Fruit fly (Drosophila melanogaster) whole organism, embryonic: Measurements from ENCODE around the gene Esyt2.

Experiments used
- Bteb2 ChIP-seq: fragments of 200-800 bp; sonication (Bioruptor generic); optimal IDR thresholded peaks from 2 replicates; lab custom pipeline; 2016; ENCODE audit warnings: missing biosample characterization, missing genetic modification characterization
- CG10267 ChIP-seq: fragments of 200-800 bp; sonication (Bioruptor generic); optimal IDR thresholded peaks from 2 replicates; lab custom pipeline; 2018; ENCODE audit warnings: missing biosample characterization, mild to moderate bottlenecking, missing genetic modification characterization, moderate library complexity
- CG10959 ChIP-seq: fragments of 200-800 bp; sonication (Bioruptor generic); IDR thresholded peaks from 2 replicates; pipeline ENCODE4 v1.3.6; 2022; ENCODE audit warnings: missing biosample characterization, missing genetic modification characterization
- CG11093 ChIP-seq: fragments of 200-800 bp; sonication (Bioruptor generic); IDR thresholded peaks from 3 replicates; pipeline ENCODE4 v1.3.6; 2022; ENCODE audit warnings: missing biosample characterization, missing genetic modification characterization
- CG11723 ChIP-seq: fragments of 200-800 bp; sonication (Bioruptor generic); optimal IDR thresholded peaks from 2 replicates; lab custom pipeline; 2017; ENCODE audit warnings: missing biosample characterization, mild to moderate bottlenecking, missing genetic modification characterization
- CG12219 ChIP-seq: fragments of 200-800 bp; sonication (Bioruptor generic); optimal IDR thresholded peaks from 3 replicates; lab custom pipeline; 2018; ENCODE audit warnings: missing biosample characterization, mild to moderate bottlenecking, missing genetic modification characterization
- CG14441 ChIP-seq: fragments of 200-800 bp; sonication (Bioruptor generic); IDR thresholded peaks from 2 replicates; pipeline ENCODE4 v1.3.6; 2022; ENCODE audit warnings: missing biosample characterization, missing genetic modification characterization
- CG1529 ChIP-seq: fragments of 200-800 bp; sonication (Bioruptor generic); optimal IDR thresholded peaks from 3 replicates; lab custom pipeline; 2018; ENCODE audit warnings: missing biosample characterization, missing genetic modification characterization
- CG15514 ChIP-seq: fragments of 200-800 bp; sonication (Bioruptor generic); optimal IDR thresholded peaks from 3 replicates; lab custom pipeline; 2017; ENCODE audit warnings: missing biosample characterization, missing genetic modification characterization, mild to moderate bottlenecking, moderate library complexity, missing genetic modification reagents
- CG1647 ChIP-seq: fragments of 200-800 bp; sonication (Bioruptor generic); optimal IDR thresholded peaks from 3 replicates; lab custom pipeline; 2016; ENCODE audit warnings: missing biosample characterization, missing genetic modification characterization
- CG18011 ChIP-seq: fragments of 200-800 bp; sonication (Bioruptor generic); optimal IDR thresholded peaks from 2 replicates; lab custom pipeline; 2017; ENCODE audit warnings: missing biosample characterization, missing genetic modification characterization, mild to moderate bottlenecking, moderate library complexity, missing genotype
- CG18599 ChIP-seq: fragments of 200-800 bp; sonication (Bioruptor generic); optimal IDR thresholded peaks from 3 replicates; lab custom pipeline; 2017; ENCODE audit warnings: missing biosample characterization, missing genetic modification characterization, mild to moderate bottlenecking, moderate library complexity, missing genetic modification reagents
- CG2202 ChIP-seq: fragments of 200-800 bp; sonication (Bioruptor generic); optimal IDR thresholded peaks from 2 replicates; lab custom pipeline; 2018; ENCODE audit warnings: missing biosample characterization, mild to moderate bottlenecking, missing genetic modification characterization
- CG2678 ChIP-seq: fragments of 200-800 bp; sonication (Bioruptor generic); optimal IDR thresholded peaks from 3 replicates; lab custom pipeline; 2019; ENCODE audit warnings: missing biosample characterization, mild to moderate bottlenecking, missing genetic modification characterization, moderate library complexity
- CG30403 ChIP-seq: fragments of 200-800 bp; sonication (Bioruptor generic); optimal IDR thresholded peaks from 3 replicates; lab custom pipeline; 2016; ENCODE audit warnings: missing biosample characterization, missing genetic modification characterization
- CG31388 ChIP-seq: fragments of 200-800 bp; sonication (Bioruptor generic); optimal IDR thresholded peaks from 2 replicates; lab custom pipeline; 2016; ENCODE audit warnings: missing biosample characterization, missing genetic modification characterization
- CG32767 ChIP-seq: fragments of 200-800 bp; sonication (Bioruptor generic); IDR thresholded peaks from 2 replicates; pipeline ENCODE4 v1.3.6; 2022; ENCODE audit warnings: missing biosample characterization, missing genetic modification characterization
- CG3281 ChIP-seq: fragments of 200-800 bp; sonication (Bioruptor generic); optimal IDR thresholded peaks from 3 replicates; lab custom pipeline; 2017; ENCODE audit warnings: missing biosample characterization, mild to moderate bottlenecking, missing genetic modification characterization
- CG42726 ChIP-seq: fragments of 200-800 bp; sonication (Bioruptor generic); IDR thresholded peaks from 2 replicates; pipeline ENCODE4 v1.3.6; 2022; ENCODE audit warnings: missing biosample characterization, missing genetic modification characterization; ENCODE audit not compliant: partially characterized antibody
- CG6175 ChIP-seq: fragments of 200-800 bp; sonication (Bioruptor generic); IDR thresholded peaks from 3 replicates; pipeline ENCODE4 v1.3.6; 2022; ENCODE audit warnings: missing biosample characterization, missing genetic modification characterization
- CG7556 ChIP-seq: fragments of 200-800 bp; sonication (Bioruptor generic); optimal IDR thresholded peaks from 2 replicates; lab custom pipeline; 2017; ENCODE audit warnings: missing biosample characterization, mild to moderate bottlenecking, missing genetic modification characterization
- CG7786 ChIP-seq: fragments of 200-800 bp; sonication (Bioruptor generic); optimal IDR thresholded peaks from 2 replicates; lab custom pipeline; 2016; ENCODE audit warnings: missing biosample characterization, missing genetic modification characterization
- CG8290 ChIP-seq, 3 experiments: fragments of 200-800 bp; sonication (Bioruptor generic); optimal IDR thresholded peaks; 2 replicates each; lab custom pipeline; 2016 to 2019; ENCODE audit warnings: missing biosample characterization in 3 of 3, missing genetic modification characterization in 3 of 3, mild to moderate bottlenecking in 2 of 3, moderate library complexity in 1 of 3
- CG9609 ChIP-seq: fragments of 200-800 bp; sonication (Bioruptor generic); optimal IDR thresholded peaks from 3 replicates; lab custom pipeline; 2016; ENCODE audit warnings: missing biosample characterization, missing genetic modification characterization
- Gsc ChIP-seq: fragments of 200-800 bp; sonication (Bioruptor generic); IDR thresholded peaks from 2 replicates; pipeline ENCODE4 v1.3.6; 2022; ENCODE audit warnings: missing biosample characterization, missing genetic modification characterization
- HHEX ChIP-seq: fragments of 200-800 bp; sonication (Bioruptor generic); optimal IDR thresholded peaks from 3 replicates; lab custom pipeline; 2017; ENCODE audit warnings: missing biosample characterization, mild to moderate bottlenecking, missing genetic modification characterization, missing genetic modification reagents
- Mrtf ChIP-seq: fragments of 200-800 bp; sonication (Bioruptor generic); IDR thresholded peaks from 3 replicates; pipeline ENCODE4 v1.3.6; 2022; ENCODE audit warnings: missing biosample characterization, missing genetic modification characterization
- NK7.1 ChIP-seq: fragments of 200-800 bp; sonication (Bioruptor generic); optimal IDR thresholded peaks from 3 replicates; lab custom pipeline; 2016; ENCODE audit warnings: missing biosample characterization, missing genetic modification characterization
- Optix ChIP-seq: fragments of 200-800 bp; sonication (Bioruptor generic); IDR thresholded peaks from 3 replicates; pipeline ENCODE4 v1.3.6; 2022; ENCODE audit warnings: missing biosample characterization, missing genetic modification characterization
- Poxn ChIP-seq: fragments of 200-800 bp; sonication (Bioruptor generic); IDR thresholded peaks from 2 replicates; pipeline ENCODE4 v1.3.6; 2022; ENCODE audit warnings: missing biosample characterization, missing genetic modification characterization
- Stat92E ChIP-seq, 3 experiments: fragments of >200 bp in 2 of 3; fragments of 200-800 bp in 1 of 3; sonication (Bioruptor generic) in 1 of 3; optimal IDR thresholded peaks; 2 replicates each; lab custom pipeline; 2017 to 2019; ENCODE audit warnings: missing biosample characterization in 3 of 3, missing genetic modification characterization in 3 of 3, mild to moderate bottlenecking in 1 of 3, moderate library complexity in 1 of 3
- ato ChIP-seq: fragments of 200-800 bp; sonication (Bioruptor generic); IDR thresholded peaks from 2 replicates; pipeline ENCODE4 v1.3.6; 2022; ENCODE audit warnings: missing biosample characterization, missing genetic modification characterization; ENCODE audit not compliant: partially characterized antibody
- bcd ChIP-seq: fragments of 200-800 bp; sonication (Bioruptor generic); optimal IDR thresholded peaks from 2 replicates; lab custom pipeline; 2017; ENCODE audit warnings: missing biosample characterization, mild to moderate bottlenecking, missing genetic modification characterization
- chif ChIP-seq, 2 experiments: fragments of 200-800 bp; sonication (Bioruptor generic); optimal IDR thresholded peaks; 3 replicates each; lab custom pipeline; 2016; ENCODE audit warnings: missing biosample characterization in 2 of 2, missing genetic modification characterization in 2 of 2
- dimm ChIP-seq: fragments of 200-800 bp; sonication (Bioruptor generic); IDR thresholded peaks from 2 replicates; pipeline ENCODE4 v1.3.6; 2022; ENCODE audit warnings: missing biosample characterization, missing genetic modification characterization
- dmrt11E ChIP-seq: fragments of 200-800 bp; sonication (Bioruptor generic); optimal IDR thresholded peaks from 3 replicates; lab custom pipeline; 2018; ENCODE audit warnings: missing biosample characterization, mild to moderate bottlenecking, missing genetic modification characterization, moderate library complexity
- ems ChIP-seq: fragments of 200-800 bp; sonication (Bioruptor generic); optimal IDR thresholded peaks from 3 replicates; lab custom pipeline; 2016; ENCODE audit warnings: missing biosample characterization, missing genetic modification characterization
- gce ChIP-seq: fragments of 200-800 bp; sonication (Bioruptor generic); IDR thresholded peaks from 3 replicates; pipeline ENCODE4 v1.3.6; 2022; ENCODE audit warnings: missing biosample characterization, missing genetic modification characterization
- gfzf ChIP-seq: fragments of 200-800 bp; sonication (Bioruptor generic); optimal IDR thresholded peaks from 2 replicates; lab custom pipeline; 2016; ENCODE audit warnings: missing biosample characterization, mild to moderate bottlenecking, missing genetic modification characterization, moderate library complexity
- jing ChIP-seq: fragments of 200-800 bp; sonication (Bioruptor generic); optimal IDR thresholded peaks from 2 replicates; lab custom pipeline; 2018; ENCODE audit warnings: missing biosample characterization, mild to moderate bottlenecking, missing genetic modification characterization
- lilli ChIP-seq: fragments of 200-800 bp; sonication (Bioruptor generic); optimal IDR thresholded peaks from 3 replicates; lab custom pipeline; 2016; ENCODE audit warnings: missing biosample characterization, missing genetic modification characterization
- luna ChIP-seq: fragments of 200-800 bp; sonication (Bioruptor generic); optimal IDR thresholded peaks from 2 replicates; lab custom pipeline; 2016; ENCODE audit warnings: missing biosample characterization, missing genetic modification characterization
- nerfin-2 ChIP-seq: fragments of 200-800 bp; sonication (Bioruptor generic); IDR thresholded peaks from 2 replicates; pipeline ENCODE4 v1.3.6; 2022; ENCODE audit warnings: missing biosample characterization, missing genetic modification characterization; ENCODE audit not compliant: partially characterized antibody
- oc ChIP-seq: fragments of 200-800 bp; sonication (Bioruptor generic); optimal IDR thresholded peaks from 2 replicates; lab custom pipeline; 2018; ENCODE audit warnings: missing biosample characterization, mild to moderate bottlenecking, missing genetic modification characterization, moderate library complexity
- psq ChIP-seq: fragments of 200-800 bp; sonication (Bioruptor generic); optimal IDR thresholded peaks from 2 replicates; lab custom pipeline; 2017; ENCODE audit warnings: missing biosample characterization, missing genetic modification characterization
- pzg ChIP-seq: fragments of 200-800 bp; sonication (Bioruptor generic); optimal IDR thresholded peaks from 3 replicates; lab custom pipeline; 2018; ENCODE audit warnings: missing biosample characterization, mild to moderate bottlenecking, missing genetic modification characterization, moderate library complexity
- shn ChIP-seq: fragments of 200-800 bp; sonication (Bioruptor generic); optimal IDR thresholded peaks from 3 replicates; lab custom pipeline; 2016; ENCODE audit warnings: missing biosample characterization, missing genetic modification characterization
- sisA ChIP-seq: fragments of 200-800 bp; sonication (Bioruptor generic); IDR thresholded peaks from 2 replicates; pipeline ENCODE4 v1.3.6; 2022; ENCODE audit warnings: missing biosample characterization, missing genetic modification characterization
- unpg ChIP-seq: fragments of 200-800 bp; sonication (Bioruptor generic); optimal IDR thresholded peaks from 3 replicates; lab custom pipeline; 2018; ENCODE audit warnings: missing biosample characterization, mild to moderate bottlenecking, missing genetic modification characterization, moderate library complexity
- usp ChIP-seq: fragments of >200 bp; optimal IDR thresholded peaks from 2 replicates; lab custom pipeline; 2017; ENCODE audit warnings: missing biosample characterization, missing genetic modification characterization
- wek ChIP-seq: fragments of 200-800 bp; sonication (Bioruptor generic); optimal IDR thresholded peaks from 3 replicates; lab custom pipeline; 2018; ENCODE audit warnings: missing biosample characterization, mild to moderate bottlenecking, missing genetic modification characterization, moderate library complexity

Esyt2 gene

DNA sequence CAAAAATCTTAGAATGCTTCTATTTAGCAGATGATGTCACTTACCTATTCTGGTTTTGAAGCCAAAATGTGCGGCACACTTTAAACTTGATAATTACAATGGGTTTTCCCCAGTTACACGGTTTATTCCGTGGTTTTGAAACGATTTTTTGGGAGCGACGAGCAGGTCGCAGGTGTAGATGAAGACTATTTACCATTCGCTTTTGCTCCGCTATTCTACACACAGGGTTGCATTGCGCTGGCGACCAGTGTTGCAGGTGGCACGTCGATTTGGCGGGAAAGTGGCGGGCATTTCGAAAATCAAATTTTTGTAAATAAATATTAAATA lies 38.1 kb downstream of the Esyt2 start, which contains the start of gene REPTOR (continued):
- TF ChIP-seq CG9609 (no peak), shn (GFP tag; lab: Kevin White, UChicago) (no peak), bcd (GFP tag; lab: Kevin White, UChicago) (no peak), CG7556 (GFP tag; lab: Kevin White, UChicago) (peak; percentile 35), ato (GFP tag; lab: Robert Waterston, UW) (no peak), CG30403 (GFP tag; lab: Kevin White, UChicago) (no peak), dmrt11E (no peak), sisA (GFP tag; lab: Robert Waterston, UW) (no peak), CG11093 (GFP tag; lab: Robert Waterston, UW) (no peak), Poxn (GFP tag; lab: Robert Waterston, UW) (no peak), CG31388 (GFP tag; lab: Kevin White, UChicago) (no peak), CG32767 (GFP tag; lab: Robert Waterston, UW) (no peak), ems (GFP tag; lab: Kevin White, UChicago) (no peak), CG18599 (GFP tag; lab: Kevin White, UChicago) (peak; percentile 54), NK7.1 (GFP tag; lab: Kevin White, UChicago) (no peak), luna (GFP tag; lab: Kevin White, UChicago) (no peak), CG6175 (no peak), CG1647 (no peak), CG14441 (GFP tag; lab: Robert Waterston, UW) (no peak), Optix (GFP tag; lab: Robert Waterston, UW) (no peak), psq (GFP tag; lab: Kevin White, UChicago) (peak; percentile 100), gce (GFP tag; lab: Robert Waterston, UW) (no peak), Mrtf (GFP tag; lab: Robert Waterston, UW) (no peak), Gsc (GFP tag; lab: Robert Waterston, UW) (no peak), gfzf (peak; percentile 1), CG11723 (no peak), lilli (GFP tag; lab: Kevin White, UChicago) (peak; percentile 5), CG2678 (tag; lab: Kevin White, UChicago) (peak; percentile 44), usp (GFP tag; lab: Kevin White, UChicago) (no peak), CG1529 (GFP tag; lab: Kevin White, UChicago) (peak; percentile 40), Stat92E (GFP tag; optimal IDR thresholded peaks at IDR 0.05; lab: Kevin White, UChicago) (peak in 1 of 3 experiments; percentile 55), CG7786 (peak; percentile 5), Bteb2 (no peak), CG10959 (GFP tag; lab: Robert Waterston, UW) (no peak), jing (GFP tag; lab: Kevin White, UChicago) (no peak), oc (tag; lab: Kevin White, UChicago) (no peak), CG8290 (GFP tag; optimal IDR thresholded peaks at IDR 0.05; lab: Kevin White, UChicago) (no peak), CG8290 (tag; optimal IDR thresholded peaks at IDR 0.05; lab: Kevin White, UChicago) (peak in 1 of 2 experiments; percentile 45), nerfin-2 (GFP tag; lab: Robert Waterston, UW) (no peak), CG18011 (GFP tag; lab: Kevin White, UChicago) (no peak), CG42726 (no peak), wek (peak; percentile 4), CG12219 (GFP tag; lab: Kevin White, UChicago) (peak; percentile 13), chif (GFP tag; optimal IDR thresholded peaks at IDR 0.05; lab: Kevin White, UChicago) (no peak), HHEX (GFP tag; lab: Kevin White, UChicago) (peak; percentile 57), CG15514 (GFP tag; lab: Kevin White, UChicago) (peak; percentile 67), pzg (peak; percentile 71), dimm (no peak), CG2202 (tag; lab: Kevin White, UChicago) (no peak), CG10267 (tag; lab: Kevin White, UChicago) (peak; percentile 98), CG3281 (GFP tag; lab: Kevin White, UChicago) (peak; percentile 45), unpg (GFP tag; lab: Kevin White, UChicago) (peak; percentile 28)
